Worm (Caenorhabditis elegans): Measurements from ENCODE around the gene F09B12.3.

Gene F09B12.3

DNA sequence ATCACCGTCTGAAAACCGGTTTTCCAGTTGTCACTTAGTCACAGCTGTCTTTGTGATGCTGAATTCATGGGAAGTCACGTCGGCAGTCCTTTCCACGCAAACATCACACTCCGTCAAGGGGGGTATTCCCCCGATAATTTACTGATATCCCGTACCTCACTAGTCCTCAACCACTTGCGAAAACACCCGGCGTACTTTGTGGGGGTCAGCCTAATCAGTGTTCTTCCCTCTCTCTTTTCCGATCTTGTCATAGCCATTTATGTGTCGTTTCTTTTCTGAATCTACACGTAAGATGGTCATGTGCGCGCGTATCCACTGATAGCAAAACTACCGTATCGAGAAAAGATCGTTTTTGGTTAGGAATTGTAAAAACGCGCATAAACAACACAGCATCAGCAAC, 18.3 kb downstream of the F09B12.3 start:
- TF ChIP-seq dmd-4 (tag; optimal IDR thresholded peaks at IDR 0.05; ENCODE audit: borderline replicate concordance) (no peak), ref-2 (tag; optimal IDR thresholded peaks at IDR 0.05) (peak; percentile 33)

DNA sequence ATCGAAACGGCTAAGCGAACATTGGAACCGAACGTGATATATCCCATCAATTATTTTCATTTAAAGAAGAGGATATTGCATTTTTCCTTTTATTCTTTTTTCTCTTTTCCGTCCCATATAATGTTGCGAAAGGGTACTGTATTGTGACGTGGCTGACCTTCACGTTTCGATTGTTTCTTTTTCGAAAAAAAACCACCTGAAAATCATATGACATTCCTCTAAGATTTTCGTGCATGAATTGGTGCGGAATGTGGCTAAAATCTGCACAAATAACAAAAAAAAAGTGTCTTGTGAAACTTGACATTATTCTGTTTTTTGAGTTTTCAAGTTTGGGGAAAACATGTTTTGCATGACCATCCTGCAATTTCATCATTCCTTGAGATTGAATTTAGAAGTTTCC, 19.5 kb downstream of the F09B12.3 start:
- TF ChIP-seq rnt-1 (tag; optimal IDR thresholded peaks at IDR 0.05) = no peak
- TF ChIP-seq odd-2 (tag; optimal IDR thresholded peaks at IDR 0.05) = no peak
- no peak for TF ChIP-seq dve-1 (tag; optimal IDR thresholded peaks at IDR 0.05)
- TF ChIP-seq K09A11.1 (tag; optimal IDR thresholded peaks at IDR 0.05; ENCODE audit: insufficient read depth) = no peak
- TF ChIP-seq ceh-2 (tag; optimal IDR thresholded peaks at IDR 0.05) = no peak
- no peak for TF ChIP-seq ceh-45 (GFP tag; IDR thresholded peaks at IDR 0.05)
- TF ChIP-seq ceh-24 (tag; optimal IDR thresholded peaks at IDR 0.05) = no peak
- no peak for TF ChIP-seq nhr-11 (tag; optimal IDR thresholded peaks at IDR 0.05)
- no peak for TF ChIP-seq sdc-2 (tag; optimal IDR thresholded peaks at IDR 0.05)
- no peak for TF ChIP-seq npax-4 (tag; optimal IDR thresholded peaks at IDR 0.05)
- TF ChIP-seq Y22D7AL.16 (tag; optimal IDR thresholded peaks at IDR 0.05) = no peak
- no peak for TF ChIP-seq fkh-10 (GFP tag; optimal IDR thresholded peaks at IDR 0.05)
- no peak for TF ChIP-seq F13H6.1 (tag; optimal IDR thresholded peaks at IDR 0.05)
- TF ChIP-seq eyg-1 (tag; optimal IDR thresholded peaks at IDR 0.05) = no peak
- TF ChIP-seq lim-6 (tag; optimal IDR thresholded peaks at IDR 0.05) = no peak

DNA sequence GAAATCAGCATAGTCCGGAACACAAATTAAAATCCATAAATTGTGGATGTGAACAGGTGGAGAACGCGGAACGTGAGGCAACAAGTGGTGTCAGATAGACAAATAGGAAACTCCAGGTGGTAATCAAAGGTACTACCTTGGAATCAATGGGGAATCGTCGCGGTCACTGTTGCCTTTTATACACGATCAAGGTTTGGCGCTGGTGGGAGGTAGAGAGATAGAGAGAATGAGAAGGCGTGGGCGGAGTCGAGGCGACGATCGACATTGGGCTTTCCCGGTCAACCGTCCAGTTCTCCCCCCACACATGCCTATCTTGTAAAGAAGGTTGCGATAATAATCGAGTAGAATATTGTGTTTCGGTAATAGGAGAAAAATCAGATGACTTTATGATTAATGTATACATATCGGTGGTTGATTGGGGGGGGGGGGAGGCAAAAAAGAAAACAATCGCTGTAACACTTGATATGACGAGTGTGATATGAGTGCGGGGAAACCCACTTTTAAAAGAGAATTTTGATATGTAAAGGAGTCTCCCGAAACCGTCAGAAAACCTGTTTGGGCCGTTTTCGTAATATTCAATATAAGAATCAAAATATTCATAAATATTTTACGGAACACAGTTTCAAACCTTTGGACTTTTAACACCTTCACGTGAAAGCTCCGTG, 20.0 kb downstream of the F09B12.3 start, which contains the start of the genes H40L08.8, H40L08.2 and H40L08.7:
TSS of gene H40L08.8 (minus strand) at position 37 of the 665 bp plus-strand sequence.
TSS of gene H40L08.2 (minus strand) at position 148 of the 665 bp plus-strand sequence.
TSS of gene H40L08.7 (minus strand) at position 148 of the 665 bp plus-strand sequence.
- TF ChIP-seq che-1 (tag; optimal IDR thresholded peaks at IDR 0.05) (no peak), ahr-1 (tag; optimal IDR thresholded peaks at IDR 0.05) (no peak), elt-2 (tag; optimal IDR thresholded peaks at IDR 0.05) (peak; percentile 3)

DNA sequence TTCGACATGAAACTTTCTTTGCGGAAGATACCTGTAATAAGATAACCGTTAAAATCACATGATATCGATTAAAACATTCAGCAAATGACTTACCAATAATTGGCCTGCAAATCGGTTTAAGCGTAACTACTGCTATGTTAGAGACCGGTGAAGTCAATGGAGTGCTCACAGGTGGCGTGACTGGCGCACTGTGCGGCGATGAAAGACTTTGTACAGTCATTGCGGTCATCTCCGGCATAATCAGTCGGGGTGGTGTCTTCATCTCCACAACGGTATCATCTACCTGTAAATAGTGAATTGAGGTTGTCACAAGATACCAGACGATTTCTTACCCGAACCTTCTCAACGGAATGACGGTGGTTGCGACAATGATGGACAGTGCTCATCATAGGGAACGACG, 20.8 kb downstream of the F09B12.3 start:
- no peak for TF ChIP-seq gmeb-2 (tag; optimal IDR thresholded peaks at IDR 0.05)
- TF ChIP-seq pha-4 (tag; optimal IDR thresholded peaks at IDR 0.05) = no peak
- no peak for TF ChIP-seq tbx-2 (tag; optimal IDR thresholded peaks at IDR 0.05)
- no peak for TF ChIP-seq ttx-3 (tag; optimal IDR thresholded peaks at IDR 0.05)
- TF ChIP-seq ref-2 (tag; optimal IDR thresholded peaks at IDR 0.05) = no peak
- no peak for TF ChIP-seq ceh-22 (tag; optimal IDR thresholded peaks at IDR 0.05)
- TF ChIP-seq pag-3 (tag; optimal IDR thresholded peaks at IDR 0.05; ENCODE audit: borderline replicate concordance) = no peak
- no peak for TF ChIP-seq Y22D7AL.16 (tag; optimal IDR thresholded peaks at IDR 0.05)
- TF ChIP-seq sox-2 (GFP tag; IDR thresholded peaks at IDR 0.05) = no peak
- TF ChIP-seq pat-9 (tag; optimal IDR thresholded peaks at IDR 0.05) = no peak
- no peak for TF ChIP-seq ceh-14 (tag; optimal IDR thresholded peaks at IDR 0.05)
- no peak for TF ChIP-seq ceh-18 (tag; optimal IDR thresholded peaks at IDR 0.05)
- no peak for TF ChIP-seq nhr-11 (tag; optimal IDR thresholded peaks at IDR 0.05)
- TF ChIP-seq fkh-10 (GFP tag; optimal IDR thresholded peaks at IDR 0.05) = no peak
- TF ChIP-seq pax-1 (tag; optimal IDR thresholded peaks at IDR 0.05) = no peak
- no peak for TF ChIP-seq elt-4 (tag; optimal IDR thresholded peaks at IDR 0.05)
- no peak for TF ChIP-seq hlh-8 (tag; optimal IDR thresholded peaks at IDR 0.05)
- TF ChIP-seq unc-3 (GFP tag; conservative IDR thresholded peaks at IDR 0.05) = no peak
- TF ChIP-seq unc-3 (tag; optimal IDR thresholded peaks at IDR 0.05) = no peak

DNA sequence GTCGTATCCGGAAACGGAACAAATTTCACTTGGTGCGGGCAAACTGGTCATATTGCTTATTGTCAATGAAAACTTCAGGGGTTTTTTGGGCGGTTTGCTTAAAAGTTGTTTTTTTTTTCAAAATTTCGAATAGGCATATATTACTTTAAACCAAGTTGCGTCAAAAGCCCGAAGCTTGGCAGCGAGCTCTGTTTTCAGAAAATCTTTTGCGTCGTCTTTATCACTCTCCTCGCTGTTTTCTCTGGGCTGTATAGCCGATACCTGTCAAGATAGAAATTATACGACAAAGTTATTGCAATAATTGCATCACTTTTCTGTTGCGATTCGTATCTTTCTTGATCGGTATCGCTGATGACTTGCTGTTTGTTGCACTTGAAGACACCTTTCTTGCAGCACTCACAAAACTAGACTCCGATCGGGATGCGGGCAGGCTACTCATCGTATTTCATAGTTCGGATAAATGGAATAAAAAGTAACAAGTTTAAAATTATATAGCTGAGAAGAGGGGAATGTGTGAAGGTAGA, 21.6 kb downstream of the F09B12.3 start, which contains the start of the genes H40L08.3 and H40L08.9:
TSS of gene H40L08.3 (minus strand) at position 51 of the 524 bp plus-strand sequence.
TSS of gene H40L08.9 (minus strand) at position 439 of the 524 bp plus-strand sequence.
- TF ChIP-seq odd-2 (tag; optimal IDR thresholded peaks at IDR 0.05) (no peak), ceh-31 (tag; optimal IDR thresholded peaks at IDR 0.05) (no peak), ceh-2 (tag; optimal IDR thresholded peaks at IDR 0.05) (no peak), C38D4.7 (GFP tag; optimal IDR thresholded peaks at IDR 0.05) (no peak), sdc-2 (tag; optimal IDR thresholded peaks at IDR 0.05) (no peak), ceh-18 (tag; optimal IDR thresholded peaks at IDR 0.05) (no peak), pqm-1 (tag; optimal IDR thresholded peaks at IDR 0.05) (no peak), pax-1 (tag; optimal IDR thresholded peaks at IDR 0.05) (no peak), dmd-4 (tag; optimal IDR thresholded peaks at IDR 0.05; ENCODE audit: borderline replicate concordance) (no peak), hlh-13 (GFP tag; optimal IDR thresholded peaks at IDR 0.05) (no peak), C08G9.2 (tag; optimal IDR thresholded peaks at IDR 0.05) (no peak), hlh-15 (tag; optimal IDR thresholded peaks at IDR 0.05) (no peak), madf-2 (tag; optimal IDR thresholded peaks at IDR 0.05) (no peak), ceh-30 (tag; optimal IDR thresholded peaks at IDR 0.05) (no peak), hlh-30 (tag; optimal IDR thresholded peaks at IDR 0.05; ENCODE audit: insufficient read depth) (no peak), ref-2 (tag; optimal IDR thresholded peaks at IDR 0.05) (no peak), che-1 (tag; optimal IDR thresholded peaks at IDR 0.05) (no peak), tbx-2 (tag; optimal IDR thresholded peaks at IDR 0.05) (no peak)

Measured in whole organism, late embryonic.